Fruit fly (Drosophila melanogaster) whole organism, wandering third instar larva: Measurements from ENCODE around the gene Slbp.

Experiments used
- Abd-B ChIP-seq: fragments of >200 bp; optimal IDR thresholded peaks from 2 replicates; lab custom pipeline; 2017; ENCODE audit warnings: missing biosample characterization, missing genetic modification characterization
- CG32264 ChIP-seq: fragments of 200-800 bp; sonication (Bioruptor generic); optimal IDR thresholded peaks from 2 replicates; lab custom pipeline; 2016; ENCODE audit warnings: missing biosample characterization, missing genetic modification characterization
- CG9705 ChIP-seq: fragments of 200-800 bp; sonication (Bioruptor generic); optimal IDR thresholded peaks from 2 replicates; lab custom pipeline; 2018; ENCODE audit warnings: missing biosample characterization, mild to moderate bottlenecking, missing genetic modification characterization
- CrebA ChIP-seq: fragments of 200-800 bp; sonication (Bioruptor generic); optimal IDR thresholded peaks from 2 replicates; lab custom pipeline; 2016; ENCODE audit warnings: missing biosample characterization, mild to moderate bottlenecking, missing genetic modification characterization, borderline replicate concordance
- Dfd ChIP-seq: fragments of >200 bp; optimal IDR thresholded peaks from 2 replicates; lab custom pipeline; 2017; ENCODE audit warnings: missing biosample characterization, missing genetic modification characterization
- Dif ChIP-seq: fragments of 200-275, 200-300 bp; sonication (Bioruptor generic); optimal IDR thresholded peaks from 2 replicates; lab custom pipeline; 2018; ENCODE audit warnings: missing biosample characterization, missing genetic modification characterization; ENCODE audit not compliant: partially characterized antibody
- GATAd ChIP-seq: sonication (Bioruptor generic); optimal IDR thresholded peaks from 2 replicates; lab custom pipeline; 2016; ENCODE audit warnings: missing biosample characterization, missing genetic modification characterization
- HLH106 ChIP-seq: fragments of 200-800 bp; optimal IDR thresholded peaks from 3 replicates; lab custom pipeline; 2019; ENCODE audit warnings: missing biosample characterization, mild to moderate bottlenecking, missing genetic modification characterization, moderate library complexity
- Hnf4 ChIP-seq: fragments of 200-800 bp; sonication (Bioruptor generic); optimal IDR thresholded peaks from 2 replicates; lab custom pipeline; 2016; ENCODE audit warnings: missing biosample characterization, mild to moderate bottlenecking, missing genetic modification characterization
- Hr78 ChIP-seq: fragments of >200 bp; optimal IDR thresholded peaks from 2 replicates; lab custom pipeline; 2017; ENCODE audit warnings: missing biosample characterization, missing genetic modification characterization
- Hr83 ChIP-seq: fragments of 200-300 bp; sonication (Bioruptor generic); optimal IDR thresholded peaks from 2 replicates; lab custom pipeline; 2016; ENCODE audit warnings: missing biosample characterization, mild to moderate bottlenecking, missing genetic modification characterization, moderate library complexity; ENCODE audit not compliant: poor library complexity, severe bottlenecking
- Jra ChIP-seq: sonication (Bioruptor generic); optimal IDR thresholded peaks from 2 replicates; lab custom pipeline; 2016; ENCODE audit warnings: missing biosample characterization, missing genetic modification characterization
- Mio ChIP-seq: sonication (Bioruptor generic); optimal IDR thresholded peaks from 2 replicates; lab custom pipeline; 2016; ENCODE audit warnings: missing biosample characterization, missing genetic modification characterization
- Myc ChIP-seq: fragments of >200 bp; optimal IDR thresholded peaks from 2 replicates; lab custom pipeline; 2017
- N ChIP-seq: fragments of >200 bp; optimal IDR thresholded peaks from 2 replicates; lab custom pipeline; 2018; ENCODE audit warnings: missing biosample characterization, missing external identifiers, missing genetic modification characterization
- OdsH ChIP-seq: fragments of 200-800 bp; sonication (Bioruptor generic); optimal IDR thresholded peaks from 2 replicates; lab custom pipeline; 2016; ENCODE audit warnings: missing biosample characterization, mild to moderate bottlenecking, missing genetic modification characterization
- Rel ChIP-seq, 2 experiments: fragments of 200-800 bp; sonication (Bioruptor generic) in 1 of 2; optimal IDR thresholded peaks; 2 replicates in 1 of 2; 3 replicates in 1 of 2; lab custom pipeline; 2016 to 2019; ENCODE audit warnings: mild to moderate bottlenecking in 2 of 2, missing biosample characterization in 2 of 2, missing genetic modification characterization in 2 of 2, moderate library complexity in 1 of 2
- Sp1 ChIP-seq: fragments of 200-800 bp; sonication (Bioruptor generic); optimal IDR thresholded peaks from 3 replicates; lab custom pipeline; 2019; ENCODE audit warnings: missing biosample characterization, mild to moderate bottlenecking, missing genetic modification characterization, moderate library complexity
- Vsx2 ChIP-seq: fragments of 200-300, 225-300 bp; sonication (Bioruptor generic); optimal IDR thresholded peaks from 2 replicates; lab custom pipeline; 2018; ENCODE audit warnings: missing biosample characterization, missing genetic modification characterization; ENCODE audit not compliant: partially characterized antibody
- br ChIP-seq: fragments of 200-800 bp; sonication (Bioruptor generic); optimal IDR thresholded peaks from 2 replicates; lab custom pipeline; 2016; ENCODE audit warnings: missing biosample characterization, missing genetic modification characterization
- brk ChIP-seq: fragments of 200-800 bp; sonication (Bioruptor generic); optimal IDR thresholded peaks from 2 replicates; lab custom pipeline; 2016; ENCODE audit warnings: missing biosample characterization, mild to moderate bottlenecking, missing genetic modification characterization
- dmrt93B ChIP-seq: fragments of 200-800 bp; sonication (Bioruptor generic); optimal IDR thresholded peaks from 2 replicates; lab custom pipeline; 2018; ENCODE audit warnings: missing biosample characterization, mild to moderate bottlenecking, missing genetic modification characterization
- dsf ChIP-seq: sonication (Bioruptor generic); optimal IDR thresholded peaks from 2 replicates; lab custom pipeline; 2016; ENCODE audit warnings: missing biosample characterization, missing genetic modification characterization, borderline replicate concordance
- ey ChIP-seq: fragments of 200-800 bp; sonication (Bioruptor generic); optimal IDR thresholded peaks from 2 replicates; lab custom pipeline; 2016; ENCODE audit warnings: missing biosample characterization, missing genetic modification characterization
- foxo ChIP-seq, 2 experiments: fragments of 200-800 bp; sonication (Bioruptor generic); optimal IDR thresholded peaks; 2 replicates in 1 of 2; 3 replicates in 1 of 2; lab custom pipeline; 2016 to 2017; ENCODE audit warnings: missing biosample characterization in 2 of 2, missing genetic modification characterization in 2 of 2
- fru ChIP-seq: fragments of 200-800 bp; sonication (Bioruptor generic); optimal IDR thresholded peaks from 3 replicates; lab custom pipeline; 2016; ENCODE audit warnings: missing biosample characterization, mild to moderate bottlenecking, missing genetic modification characterization
- h ChIP-seq: fragments of 200-800 bp; sonication (Bioruptor generic); optimal IDR thresholded peaks from 3 replicates; lab custom pipeline; 2016; ENCODE audit warnings: missing biosample characterization, mild to moderate bottlenecking, missing genetic modification characterization
- jim ChIP-seq: fragments of 175-275, 200-325 bp; sonication (Bioruptor generic); optimal IDR thresholded peaks from 2 replicates; lab custom pipeline; 2016; ENCODE audit warnings: missing biosample characterization, mild to moderate bottlenecking, missing genetic modification characterization
- lola ChIP-seq: fragments of >200 bp; optimal IDR thresholded peaks from 2 replicates; lab custom pipeline; 2017; ENCODE audit warnings: missing biosample characterization, missing genetic modification characterization
- pan ChIP-seq: fragments of >200 bp; optimal IDR thresholded peaks from 2 replicates; lab custom pipeline; 2017
- psq ChIP-seq: fragments of 200-800 bp; sonication (Bioruptor generic); optimal IDR thresholded peaks from 3 replicates; lab custom pipeline; 2017; ENCODE audit warnings: missing biosample characterization, mild to moderate bottlenecking, missing genetic modification characterization, moderate library complexity
- rgr ChIP-seq: fragments of 200-800 bp; sonication (Bioruptor generic); optimal IDR thresholded peaks from 3 replicates; lab custom pipeline; 2016; ENCODE audit warnings: missing biosample characterization, mild to moderate bottlenecking, missing genetic modification characterization
- sage ChIP-seq: fragments of 200-800 bp; sonication (Bioruptor generic); optimal IDR thresholded peaks from 2 replicates; lab custom pipeline; 2016; ENCODE audit warnings: missing biosample characterization, mild to moderate bottlenecking, missing genetic modification characterization
- sv ChIP-seq: fragments of 200-800 bp; sonication (Bioruptor generic); optimal IDR thresholded peaks from 3 replicates; lab custom pipeline; 2016; ENCODE audit warnings: missing biosample characterization, missing genetic modification characterization
- tai ChIP-seq: sonication (Bioruptor generic); optimal IDR thresholded peaks from 2 replicates; lab custom pipeline; 2016; ENCODE audit warnings: missing biosample characterization, missing genetic modification characterization
- usp ChIP-seq: fragments of >200 bp; optimal IDR thresholded peaks from 2 replicates; lab custom pipeline; 2017; ENCODE audit warnings: missing biosample characterization, missing genetic modification characterization
- woc ChIP-seq: sonication (Bioruptor generic); optimal IDR thresholded peaks from 2 replicates; lab custom pipeline; 2016; ENCODE audit warnings: missing biosample characterization, mild to moderate bottlenecking, missing genetic modification characterization

Gene Slbp

dm6 chr3R:29164930-29165693, 12.0 kb upstream of the Slbp start, which contains the start of gene CG11898 (continued):
- no peak for TF ChIP-seq Abd-B (GFP tag; lab: Kevin White, UChicago)
- peak; percentile 35 for TF ChIP-seq OdsH (GFP tag; lab: Kevin White, UChicago)
- TF ChIP-seq brk (GFP tag; lab: Kevin White, UChicago) = no peak
- no peak for TF ChIP-seq usp (GFP tag; lab: Kevin White, UChicago)
- no peak for TF ChIP-seq tai (GFP tag; lab: Kevin White, UChicago)

dm6 chr3R:29159620-29160019, 6.6 kb upstream of the Slbp start:
- no peak for TF ChIP-seq usp (GFP tag; lab: Kevin White, UChicago)
- no peak for TF ChIP-seq Rel (GFP tag; optimal IDR thresholded peaks at IDR 0.05; lab: Kevin White, UChicago)
- peak; percentile 85 for TF ChIP-seq Rel (tag; optimal IDR thresholded peaks at IDR 0.05; lab: Kevin White, UChicago)

dm6 chr3R:29158721-29159120, 5.7 kb upstream of the Slbp start:
- no peak for TF ChIP-seq psq (GFP tag; lab: Kevin White, UChicago)
- TF ChIP-seq rgr (GFP tag; lab: Kevin White, UChicago) = no peak
- TF ChIP-seq Abd-B (GFP tag; lab: Kevin White, UChicago) = no peak
- no peak for TF ChIP-seq lola (GFP tag; lab: Kevin White, UChicago)
- TF ChIP-seq Myc (lab: Kevin White, UChicago) = no peak
- TF ChIP-seq CrebA (GFP tag; lab: Kevin White, UChicago) = no peak
- no peak for TF ChIP-seq N (GFP tag; lab: Kevin White, UChicago)
- no peak for TF ChIP-seq Hr78 (GFP tag; lab: Kevin White, UChicago)
- no peak for TF ChIP-seq tai (GFP tag; lab: Kevin White, UChicago)
- no peak for TF ChIP-seq Vsx2 (GFP tag; lab: Kevin White, UChicago)
- TF ChIP-seq Jra (GFP tag; lab: Kevin White, UChicago) = no peak

dm6 chr3R:29157418-29158398, 4.6 kb upstream of the Slbp start, which contains the start of gene rdog:
Gene rdog (plus strand): TSS chr3R:29158122.
- TF ChIP-seq HLH106 (tag; lab: Kevin White, UChicago) = peak; percentile 77
- TF ChIP-seq Dfd (GFP tag; lab: Kevin White, UChicago) = no peak
- TF ChIP-seq CrebA (GFP tag; lab: Kevin White, UChicago) = no peak
- TF ChIP-seq Hr83 (GFP tag; lab: Kevin White, UChicago) = no peak
- TF ChIP-seq dsf = peak; percentile 30
- TF ChIP-seq tai (GFP tag; lab: Kevin White, UChicago) = no peak
- peak; percentile 87 for TF ChIP-seq pan
- TF ChIP-seq foxo (GFP tag; optimal IDR thresholded peaks at IDR 0.05; lab: Kevin White, UChicago) = peak; percentile 32 to 89
- no peak for TF ChIP-seq sage (GFP tag; lab: Kevin White, UChicago)
- TF ChIP-seq Dif (GFP tag; lab: Kevin White, UChicago) = no peak
- peak; percentile 84 for TF ChIP-seq Sp1 (GFP tag; lab: Kevin White, UChicago)
- peak; percentile 82 for TF ChIP-seq OdsH (GFP tag; lab: Kevin White, UChicago)
- no peak for TF ChIP-seq brk (GFP tag; lab: Kevin White, UChicago)
- peak; percentile 87 for TF ChIP-seq ey (GFP tag; lab: Kevin White, UChicago)
- TF ChIP-seq usp (GFP tag; lab: Kevin White, UChicago) = no peak
- TF ChIP-seq fru (GFP tag; lab: Kevin White, UChicago) = peak; percentile 91
- peak; percentile 85 for TF ChIP-seq br (GFP tag; lab: Kevin White, UChicago)
- TF ChIP-seq Rel (GFP tag; optimal IDR thresholded peaks at IDR 0.05; lab: Kevin White, UChicago) = no peak
- TF ChIP-seq Rel (tag; optimal IDR thresholded peaks at IDR 0.05; lab: Kevin White, UChicago) = peak; percentile 78
- TF ChIP-seq dmrt93B (GFP tag; lab: Kevin White, UChicago) = peak; percentile 66
- TF ChIP-seq h (GFP tag; lab: Kevin White, UChicago) = peak; percentile 46
- TF ChIP-seq CG32264 (GFP tag; lab: Kevin White, UChicago) = peak; percentile 50
- TF ChIP-seq Hnf4 (GFP tag; lab: Kevin White, UChicago) = peak; percentile 72
- no peak for TF ChIP-seq lola (GFP tag; lab: Kevin White, UChicago)
- TF ChIP-seq sv (GFP tag; lab: Kevin White, UChicago) = peak; percentile 82
- TF ChIP-seq Jra (GFP tag; lab: Kevin White, UChicago) = peak; percentile 74
- peak; percentile 98 for TF ChIP-seq woc (GFP tag; lab: Kevin White, UChicago)
- TF ChIP-seq GATAd (GFP tag; lab: Kevin White, UChicago) = peak; percentile 34
- peak; percentile 73 for TF ChIP-seq CG9705 (GFP tag; lab: Kevin White, UChicago)
- no peak for TF ChIP-seq Abd-B (GFP tag; lab: Kevin White, UChicago)
- TF ChIP-seq psq (GFP tag; lab: Kevin White, UChicago) = peak; percentile 73
- no peak for TF ChIP-seq Vsx2 (GFP tag; lab: Kevin White, UChicago)
- peak; percentile 29 for TF ChIP-seq Mio (GFP tag; lab: Kevin White, UChicago)
- no peak for TF ChIP-seq jim (GFP tag; lab: Kevin White, UChicago)
- TF ChIP-seq N (GFP tag; lab: Kevin White, UChicago) = no peak
- TF ChIP-seq rgr (GFP tag; lab: Kevin White, UChicago) = peak; percentile 86
